Worm (Caenorhabditis elegans) whole organism, L2 larva: ENCODE results near the gene trk-1.

ENCODE experiments used
- ZK546.5 ChIP-seq: sonication (generic microtip); optimal IDR thresholded peaks from 2 replicates; lab custom pipeline; 2017; ENCODE audit warnings: missing biosample characterization, missing genetic modification characterization
- ceh-82 ChIP-seq: fragments of 150-350 bp; optimal IDR thresholded peaks from 2 replicates; lab custom pipeline; 2014; ENCODE audit warnings: missing biosample characterization, missing genetic modification characterization
- fos-1 ChIP-seq: fragments of 150-350 bp; optimal IDR thresholded peaks from 2 replicates; lab custom pipeline; 2014; ENCODE audit warnings: missing biosample characterization, missing genetic modification characterization
- mdl-1 ChIP-seq, 2 experiments: fragments of 150-350 bp in 1 of 2; sonication (generic microtip) in 1 of 2; optimal IDR thresholded peaks; 2 replicates each; lab custom pipeline; 2017; ENCODE audit warnings: missing biosample characterization in 2 of 2, missing genetic modification characterization in 2 of 2
- nhr-23 ChIP-seq: fragments of 150-350 bp; optimal IDR thresholded peaks from 2 replicates; lab custom pipeline; 2014; ENCODE audit warnings: missing biosample characterization, missing genetic modification reagents, missing genetic modification characterization
- skn-1 ChIP-seq: sonication (generic microtip); optimal IDR thresholded peaks from 2 replicates; lab custom pipeline; 2017; ENCODE audit warnings: missing biosample characterization, missing genetic modification characterization
- snpc-4 ChIP-seq: fragments of 150-350 bp; optimal IDR thresholded peaks from 2 replicates; lab custom pipeline; 2014; ENCODE audit warnings: missing biosample characterization, missing genetic modification characterization
- unc-39 ChIP-seq: fragments of 150-350 bp; optimal IDR thresholded peaks from 2 replicates; lab custom pipeline; 2014; ENCODE audit warnings: missing biosample characterization, missing genetic modification characterization
- ztf-11 ChIP-seq: sonication (generic microtip); optimal IDR thresholded peaks from 2 replicates; lab custom pipeline; 2017; ENCODE audit warnings: missing biosample characterization, missing genetic modification characterization
- ztf-4 ChIP-seq: fragments of 150-350 bp; optimal IDR thresholded peaks from 2 replicates; lab custom pipeline; 2014; ENCODE audit warnings: missing biosample characterization, missing genetic modification characterization

- TF ChIP-seq ztf-11 (no peak), mdl-1 (tag; optimal IDR thresholded peaks at IDR 0.05; lab: Kevin White, UChicago) (no peak), ztf-4 (tag; lab: Kevin White, UChicago) (no peak), fos-1 (tag; lab: Kevin White, UChicago) (no peak), ZK546.5 (tag; lab: Kevin White, UChicago) (no peak), nhr-23 (tag; lab: Kevin White, UChicago) (no peak), ceh-82 (tag; lab: Kevin White, UChicago) (no peak), unc-39 (tag; lab: Kevin White, UChicago) (no peak), skn-1 (no peak), snpc-4 (tag; lab: Kevin White, UChicago) (peak; percentile 19)
These were observed 44.8 kb upstream of the trk-1 start for ce11 chrX:8995527-8995946.
